Worm (Caenorhabditis elegans) whole organism, dauer: ENCODE data around the gene C03C10.7.

ENCODE experiments used
- unc-62 ChIP-seq: sonication (generic microtip); optimal IDR thresholded peaks from 2 replicates; lab custom pipeline; 2017; ENCODE audit warnings: missing biosample characterization, missing genetic modification reagents, missing genetic modification characterization

The C03C10.7 gene

ce11 chrIII:4092962-4093361 lies 2.9 kb upstream of the C03C10.7 start:
- TF ChIP-seq unc-62 (GFP tag; lab: Kevin White, UChicago): no peak

- no peak for TF ChIP-seq unc-62 (GFP tag; lab: Kevin White, UChicago)
Observed at ce11 chrIII:4094681-4095080, 1.2 kb upstream of the C03C10.7 start, which contains the start of gene rnr-2. Gene rnr-2 (minus strand): TSS chrIII:4094921.

- no peak for TF ChIP-seq unc-62 (GFP tag; lab: Kevin White, UChicago)
Observed at ce11 chrIII:4096370-4096842, 561 bp downstream of the C03C10.7 start.

ce11 chrIII:4098107-4098620 lies 2.3 kb downstream of the C03C10.7 start, which contains the start of gene rei-1:
Gene rei-1 (minus strand): TSS chrIII:4098190.
- TF ChIP-seq unc-62 (GFP tag; lab: Kevin White, UChicago): no peak

ce11 chrIII:4098751-4099150 lies 2.9 kb downstream of the C03C10.7 start:
- TF ChIP-seq unc-62 (GFP tag; lab: Kevin White, UChicago): no peak

ce11 chrIII:4099884-4100596 lies 4.2 kb downstream of the C03C10.7 start:
- TF ChIP-seq unc-62 (GFP tag; lab: Kevin White, UChicago): no peak

ce11 chrIII:4101016-4101415 lies 5.2 kb downstream of the C03C10.7 start:
- no peak for TF ChIP-seq unc-62 (GFP tag; lab: Kevin White, UChicago)

ce11 chrIII:4102039-4102438 lies 6.2 kb downstream of the C03C10.7 start:
- no peak for TF ChIP-seq unc-62 (GFP tag; lab: Kevin White, UChicago)

ce11 chrIII:4103171-4103570 lies 7.3 kb downstream of the C03C10.7 start:
- TF ChIP-seq unc-62 (GFP tag; lab: Kevin White, UChicago): no peak

- TF ChIP-seq unc-62 (GFP tag; lab: Kevin White, UChicago): no peak
Observed at ce11 chrIII:4106611-4107010, 10.8 kb downstream of the C03C10.7 start.

ce11 chrIII:4107227-4107626 lies 11.4 kb downstream of the C03C10.7 start:
- TF ChIP-seq unc-62 (GFP tag; lab: Kevin White, UChicago): no peak

- TF ChIP-seq unc-62 (GFP tag; lab: Kevin White, UChicago): no peak
Observed at ce11 chrIII:4107929-4108520, 12.2 kb downstream of the C03C10.7 start.

- no peak for TF ChIP-seq unc-62 (GFP tag; lab: Kevin White, UChicago)
Observed at ce11 chrIII:4113594-4113993, 17.7 kb downstream of the C03C10.7 start.

- no peak for TF ChIP-seq unc-62 (GFP tag; lab: Kevin White, UChicago)
Observed at ce11 chrIII:4115085-4115484, 19.2 kb downstream of the C03C10.7 start, which contains the start of gene unc-103. Gene unc-103 (plus strand): TSS chrIII:4115385.

- no peak for TF ChIP-seq unc-62 (GFP tag; lab: Kevin White, UChicago)
Observed at ce11 chrIII:4119736-4120135, 23.9 kb downstream of the C03C10.7 start.

ce11 chrIII:4120386-4120785 lies 24.5 kb downstream of the C03C10.7 start:
- no peak for TF ChIP-seq unc-62 (GFP tag; lab: Kevin White, UChicago)
